Worm (Caenorhabditis elegans) whole organism, midembryonic: ENCODE results near the gene seu-1.

ENCODE experiments used
- T22C8.4 ChIP-seq: fragments of 200-800 bp; sonication (Bioruptor generic); IDR thresholded peaks from 2 replicates; pipeline ENCODE4 v1.3.6; 2022; ENCODE audit warnings: missing genetic modification characterization, missing compliant biosample characterization
- cog-1 ChIP-seq: sonication (generic microtip); optimal IDR thresholded peaks from 2 replicates; lab custom pipeline; 2016; ENCODE audit warnings: missing genetic modification characterization, missing compliant biosample characterization
- flt-1 ChIP-seq: fragments of 200-800 bp; sonication (Bioruptor generic); IDR thresholded peaks from 2 replicates; pipeline ENCODE4 v1.3.6; 2022; ENCODE audit warnings: missing genetic modification characterization, missing compliant biosample characterization
- klf-2 ChIP-seq: fragments of 200-800 bp; sonication (Bioruptor generic); conservative IDR thresholded peaks from 2 replicates; pipeline ENCODE4 v1.3.6; 2022; ENCODE audit warnings: missing genetic modification reagents, missing genetic modification characterization, missing compliant biosample characterization
- med-1 ChIP-seq: sonication (generic microtip); optimal IDR thresholded peaks from 2 replicates; lab custom pipeline; 2017; ENCODE audit warnings: missing genetic modification characterization, mild to moderate bottlenecking, missing compliant biosample characterization, antibody characterized with exemption, missing genetic modification reagents; ENCODE audit not compliant: insufficient read depth
- ref-1 ChIP-seq: fragments of 200-800 bp; sonication (Bioruptor generic); conservative IDR thresholded peaks from 2 replicates; pipeline ENCODE4 v1.3.6; 2022; ENCODE audit warnings: missing genetic modification reagents, missing genetic modification characterization, missing compliant biosample characterization
- tab-1 ChIP-seq: fragments of 200-800 bp; sonication (Bioruptor generic); IDR thresholded peaks from 2 replicates; pipeline ENCODE4 v1.3.6; 2022; ENCODE audit warnings: missing genetic modification characterization, missing compliant biosample characterization
- ztf-23 ChIP-seq: fragments of 200-800 bp; sonication (Bioruptor generic); IDR thresholded peaks from 2 replicates; pipeline ENCODE4 v1.3.6; 2022; ENCODE audit warnings: missing genetic modification reagents, missing genetic modification characterization, missing compliant biosample characterization
- ztf-29 ChIP-seq: fragments of 200-800 bp; sonication (Bioruptor generic); IDR thresholded peaks from 2 replicates; pipeline ENCODE4 v1.3.6; 2022; ENCODE audit warnings: missing genetic modification reagents, missing genetic modification characterization, missing compliant biosample characterization

Gene seu-1

ce11 chrIV:6372267-6372666 lies 42.8 kb downstream of the seu-1 start:
- TF ChIP-seq ztf-29 (GFP tag; lab: Robert Waterston, UW) (no peak), cog-1 (tag; lab: Kevin White, UChicago) (no peak), med-1 (GFP tag; lab: Kevin White, UChicago) (no peak)

- TF ChIP-seq cog-1 (tag; lab: Kevin White, UChicago) (no peak), T22C8.4 (no peak), klf-2 (GFP tag; lab: Robert Waterston, UW) (no peak), flt-1 (GFP tag; lab: Robert Waterston, UW) (no peak), med-1 (GFP tag; lab: Kevin White, UChicago) (no peak), tab-1 (GFP tag; lab: Robert Waterston, UW) (no peak), ref-1 (GFP tag; lab: Robert Waterston, UW) (no peak), ztf-29 (GFP tag; lab: Robert Waterston, UW) (no peak), ztf-23 (GFP tag; lab: Robert Waterston, UW) (no peak)
Measured at ce11 chrIV:6372993-6373392, 43.6 kb downstream of the seu-1 start, which contains the start of gene smg-3. Gene smg-3 (minus strand): TSS chrIV:6373093.

ce11 chrIV:6373721-6374120 lies 44.3 kb downstream of the seu-1 start:
- TF ChIP-seq T22C8.4 (no peak), ref-1 (GFP tag; lab: Robert Waterston, UW) (no peak), flt-1 (GFP tag; lab: Robert Waterston, UW) (no peak)

- TF ChIP-seq ref-1 (GFP tag; lab: Robert Waterston, UW) (no peak), tab-1 (GFP tag; lab: Robert Waterston, UW) (no peak), ztf-29 (GFP tag; lab: Robert Waterston, UW) (no peak), klf-2 (GFP tag; lab: Robert Waterston, UW) (no peak), ztf-23 (GFP tag; lab: Robert Waterston, UW) (no peak), cog-1 (tag; lab: Kevin White, UChicago) (no peak), flt-1 (GFP tag; lab: Robert Waterston, UW) (no peak), med-1 (GFP tag; lab: Kevin White, UChicago) (no peak)
Measured at ce11 chrIV:6376473-6377115, 47.2 kb downstream of the seu-1 start, which contains the start of the genes hrpf-2 and bli-6. Gene hrpf-2 (minus strand): TSS chrIV:6376523. Gene bli-6 (plus strand): TSS chrIV:6377065.

DNA sequence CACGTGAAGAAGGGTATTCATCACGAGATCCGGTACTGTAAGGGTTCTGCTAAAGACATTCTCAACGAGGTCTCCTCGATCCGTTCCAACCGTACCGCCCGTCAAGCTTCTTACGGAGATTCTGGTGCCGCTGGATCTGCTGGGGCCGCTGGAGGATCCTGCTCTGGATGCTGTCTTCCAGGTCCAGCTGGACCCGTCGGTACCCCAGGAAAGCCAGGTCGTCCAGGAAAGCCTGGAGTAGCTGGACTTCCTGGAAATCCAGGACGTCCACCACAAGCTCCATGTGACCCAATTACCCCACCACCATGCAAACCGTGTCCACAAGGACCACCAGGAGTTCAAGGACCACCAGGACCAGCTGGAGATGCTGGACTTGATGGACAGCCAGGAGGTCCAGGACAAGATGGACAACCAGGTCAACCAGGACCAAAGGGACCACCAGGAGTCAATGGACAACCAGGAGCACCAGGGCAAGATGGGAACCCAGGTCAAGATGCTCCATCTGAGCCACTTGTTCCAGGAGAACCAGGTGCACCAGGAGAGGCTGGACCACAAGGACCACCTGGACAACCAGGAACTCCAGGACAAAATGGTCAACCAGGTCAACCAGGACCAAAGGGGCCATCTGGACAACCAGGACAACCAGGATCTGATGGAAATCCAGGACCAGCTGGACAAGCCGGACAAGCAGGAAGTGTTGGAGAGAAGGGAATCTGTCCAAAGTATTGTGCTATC lies 48.1 kb downstream of the seu-1 start:
- TF ChIP-seq T22C8.4 = no peak
- no peak for TF ChIP-seq ztf-29 (GFP tag; lab: Robert Waterston, UW)
- no peak for TF ChIP-seq ztf-23 (GFP tag; lab: Robert Waterston, UW)
- no peak for TF ChIP-seq cog-1 (tag; lab: Kevin White, UChicago)

DNA sequence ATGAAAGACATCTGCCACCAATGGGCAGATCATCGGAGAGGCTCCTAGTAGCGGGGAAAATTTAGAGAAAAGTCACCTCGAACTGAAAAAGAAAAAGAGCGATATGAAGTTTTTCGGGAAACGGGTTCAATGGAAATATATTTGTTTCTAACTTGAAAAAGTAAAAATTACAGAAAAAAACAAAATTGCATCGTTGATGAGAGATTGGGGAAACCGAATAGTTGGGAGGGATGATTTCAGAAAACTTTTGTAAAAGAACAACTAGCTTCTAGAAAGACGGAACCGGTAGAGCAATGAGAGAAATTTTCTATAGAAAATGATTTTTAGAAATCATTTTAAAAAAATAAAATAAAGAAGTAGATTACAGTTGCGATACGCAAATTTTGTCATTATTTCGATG lies 49.0 kb downstream of the seu-1 start:
- TF ChIP-seq ztf-29 (GFP tag; lab: Robert Waterston, UW) (no peak), flt-1 (GFP tag; lab: Robert Waterston, UW) (no peak), tab-1 (GFP tag; lab: Robert Waterston, UW) (no peak), ztf-23 (GFP tag; lab: Robert Waterston, UW) (no peak), T22C8.4 (no peak), ref-1 (GFP tag; lab: Robert Waterston, UW) (no peak), med-1 (GFP tag; lab: Kevin White, UChicago) (no peak), klf-2 (GFP tag; lab: Robert Waterston, UW) (no peak), cog-1 (tag; lab: Kevin White, UChicago) (no peak)
